Worm (Caenorhabditis elegans): ENCODE data around the gene C05D12.1.

ce11 chrII:11383058-11383457 is 32.5 kb downstream of the C05D12.1 start, which contains the start of the genes C33B4.5 and C33B4.4:
- TF ChIP-seq him-1 (tag; optimal IDR thresholded peaks at IDR 0.05) (no peak), dao-5 (tag; optimal IDR thresholded peaks at IDR 0.05) (no peak), W03F9.2 (tag; optimal IDR thresholded peaks at IDR 0.05) (no peak)
